Fruit fly (Drosophila melanogaster) whole organism, embryonic: ENCODE results near the gene dbf.

Experiments used
- ATbp ChIP-seq: fragments of 200-800 bp; sonication (Bioruptor generic); optimal IDR thresholded peaks from 2 replicates; lab custom pipeline; 2017; ENCODE audit warnings: missing biosample characterization, mild to moderate bottlenecking, missing genetic modification characterization, missing genetic modification reagents
- Ada2b ChIP-seq: fragments of 200-800 bp; sonication (Bioruptor generic); IDR thresholded peaks from 2 replicates; pipeline ENCODE4 v1.3.6; 2022; ENCODE audit warnings: missing biosample characterization, missing genetic modification characterization
- Awh ChIP-seq: fragments of 200-800 bp; sonication (Bioruptor generic); IDR thresholded peaks from 2 replicates; pipeline ENCODE4, ENCODE4 v1.3.6; 2022; ENCODE audit warnings: missing biosample characterization, missing genetic modification characterization
- CG10209 ChIP-seq: fragments of 200-800 bp; sonication (Bioruptor generic); optimal IDR thresholded peaks from 3 replicates; lab custom pipeline; 2017; ENCODE audit warnings: missing biosample characterization, mild to moderate bottlenecking, missing genetic modification characterization, missing genetic modification reagents
- CG11398 ChIP-seq: fragments of 200-800 bp; sonication (Bioruptor generic); optimal IDR thresholded peaks from 2 replicates; lab custom pipeline; 2016; ENCODE audit warnings: missing biosample characterization, missing genetic modification characterization
- CG17385 ChIP-seq: fragments of 200-800 bp; sonication (Bioruptor generic); optimal IDR thresholded peaks from 3 replicates; lab custom pipeline; 2018; ENCODE audit warnings: missing biosample characterization, mild to moderate bottlenecking, missing genetic modification characterization
- CG17568 ChIP-seq: fragments of 200-800 bp; sonication (Bioruptor generic); optimal IDR thresholded peaks from 2 replicates; lab custom pipeline; 2018; ENCODE audit warnings: missing biosample characterization, mild to moderate bottlenecking, missing genetic modification characterization, moderate library complexity
- CG17829 ChIP-seq: fragments of 200-800 bp; optimal IDR thresholded peaks from 2 replicates; lab custom pipeline; 2019; ENCODE audit warnings: missing biosample characterization, mild to moderate bottlenecking, missing genetic modification characterization, moderate library complexity
- CG18011 ChIP-seq: fragments of 200-800 bp; sonication (Bioruptor generic); optimal IDR thresholded peaks from 2 replicates; lab custom pipeline; 2017; ENCODE audit warnings: missing biosample characterization, missing genetic modification characterization, mild to moderate bottlenecking, moderate library complexity, missing genotype
- CG18619 ChIP-seq: fragments of 200-800 bp; sonication (Bioruptor generic); optimal IDR thresholded peaks from 3 replicates; lab custom pipeline; 2017; ENCODE audit warnings: missing biosample characterization, mild to moderate bottlenecking, missing genetic modification characterization
- CG30403 ChIP-seq: fragments of 200-800 bp; sonication (Bioruptor generic); optimal IDR thresholded peaks from 3 replicates; lab custom pipeline; 2016; ENCODE audit warnings: missing biosample characterization, missing genetic modification characterization
- CG31365 ChIP-seq: fragments of 200-800 bp; sonication (Bioruptor generic); optimal IDR thresholded peaks from 2 replicates; lab custom pipeline; 2018; ENCODE audit warnings: missing biosample characterization, mild to moderate bottlenecking, missing genetic modification characterization
- CG31441 ChIP-seq: fragments of 200-800 bp; sonication (Bioruptor generic); IDR thresholded peaks from 2 replicates; pipeline ENCODE4 v1.3.6; 2022; ENCODE audit warnings: missing biosample characterization, missing genetic modification characterization
- CG3838 ChIP-seq: fragments of 200-800 bp; sonication (Bioruptor generic); optimal IDR thresholded peaks from 3 replicates; lab custom pipeline; 2016; ENCODE audit warnings: missing biosample characterization, missing genetic modification characterization
- CG4282 ChIP-seq: fragments of 200-800 bp; sonication (Bioruptor generic); optimal IDR thresholded peaks from 2 replicates; lab custom pipeline; 2016; ENCODE audit warnings: missing biosample characterization, missing genetic modification characterization
- CG4854 ChIP-seq: fragments of 200-800 bp; sonication (Bioruptor generic); optimal IDR thresholded peaks from 2 replicates; lab custom pipeline; 2016; ENCODE audit warnings: missing biosample characterization, missing genetic modification characterization, inconsistent platforms
- CG6254 ChIP-seq: fragments of 200-800 bp; sonication (Bioruptor generic); optimal IDR thresholded peaks from 3 replicates; lab custom pipeline; 2017; ENCODE audit warnings: mild to moderate bottlenecking, missing biosample characterization, missing genetic modification reagents, missing genetic modification characterization
- CG9727 ChIP-seq: fragments of 200-800 bp; sonication (Bioruptor generic); optimal IDR thresholded peaks from 3 replicates; lab custom pipeline; 2017; ENCODE audit warnings: missing biosample characterization, mild to moderate bottlenecking, missing genetic modification characterization
- Ets97D ChIP-seq: fragments of 200-800 bp; sonication (Bioruptor generic); optimal IDR thresholded peaks from 3 replicates; lab custom pipeline; 2016; ENCODE audit warnings: missing biosample characterization, missing genetic modification characterization
- Gsc ChIP-seq: fragments of 200-800 bp; sonication (Bioruptor generic); IDR thresholded peaks from 2 replicates; pipeline ENCODE4 v1.3.6; 2022; ENCODE audit warnings: missing biosample characterization, missing genetic modification characterization
- H15 ChIP-seq: fragments of 200-800 bp; sonication (Bioruptor generic); IDR thresholded peaks from 3 replicates; pipeline ENCODE4 v1.3.6; 2022; ENCODE audit warnings: missing biosample characterization, missing genetic modification characterization
- Kr ChIP-seq: fragments of 200-800 bp; sonication (Bioruptor generic); optimal IDR thresholded peaks from 2 replicates; lab custom pipeline; 2017; ENCODE audit warnings: missing biosample characterization, mild to moderate bottlenecking, missing genetic modification characterization
- Lhr ChIP-seq: fragments of 200-800 bp; sonication (Bioruptor generic); optimal IDR thresholded peaks from 3 replicates; lab custom pipeline; 2017; ENCODE audit warnings: mild to moderate bottlenecking, missing biosample characterization, missing genetic modification reagents, missing genetic modification characterization
- Lpt ChIP-seq: fragments of >200 bp; optimal IDR thresholded peaks from 2 replicates; lab custom pipeline; 2018; ENCODE audit warnings: missing biosample characterization, missing genetic modification characterization
- PHDP ChIP-seq: fragments of 200-800 bp; sonication (Bioruptor generic); optimal IDR thresholded peaks from 3 replicates; lab custom pipeline; 2018; ENCODE audit warnings: missing biosample characterization, mild to moderate bottlenecking, missing genetic modification characterization, moderate library complexity
- Ravus ChIP-seq: fragments of 200-800 bp; sonication (Bioruptor generic); IDR thresholded peaks from 2 replicates; pipeline ENCODE4 v1.3.6; 2022; ENCODE audit warnings: missing biosample characterization, missing genetic modification characterization
- Spps ChIP-seq: fragments of 200-800 bp; sonication (Bioruptor generic); optimal IDR thresholded peaks from 2 replicates; lab custom pipeline; 2018; ENCODE audit warnings: missing biosample characterization, mild to moderate bottlenecking, missing genetic modification characterization
- Sry-δ ChIP-seq: fragments of 200-800 bp; sonication (Bioruptor generic); optimal IDR thresholded peaks from 2 replicates; lab custom pipeline; 2016; ENCODE audit warnings: missing biosample characterization, missing genetic modification characterization
- al ChIP-seq: fragments of 200-800 bp; sonication (Bioruptor generic); IDR thresholded peaks from 2 replicates; pipeline ENCODE4 v1.3.6; 2022; ENCODE audit warnings: missing biosample characterization, missing genetic modification characterization
- aop ChIP-seq: fragments of 200-800 bp; sonication (Bioruptor generic); IDR thresholded peaks from 2 replicates; pipeline ENCODE4 v1.3.6; 2022; ENCODE audit warnings: missing biosample characterization, missing genetic modification characterization
- ap ChIP-seq: fragments of 200-800 bp; sonication (Bioruptor generic); IDR thresholded peaks from 2 replicates; pipeline ENCODE4 v1.3.6; 2022; ENCODE audit warnings: missing biosample characterization, missing genetic modification characterization
- bab2 ChIP-seq: fragments of 200-800 bp; sonication (Bioruptor generic); optimal IDR thresholded peaks from 2 replicates; lab custom pipeline; 2016; ENCODE audit warnings: missing biosample characterization, missing genetic modification characterization
- corto ChIP-seq: fragments of 200-800 bp; sonication (Bioruptor generic); optimal IDR thresholded peaks from 2 replicates; lab custom pipeline; 2016; ENCODE audit warnings: missing biosample characterization, mild to moderate bottlenecking, missing genetic modification characterization, moderate library complexity
- dmrt11E ChIP-seq: fragments of 200-800 bp; sonication (Bioruptor generic); optimal IDR thresholded peaks from 3 replicates; lab custom pipeline; 2018; ENCODE audit warnings: missing biosample characterization, mild to moderate bottlenecking, missing genetic modification characterization, moderate library complexity
- dmrt99B ChIP-seq: fragments of 200-800 bp; sonication (Bioruptor generic); optimal IDR thresholded peaks from 2 replicates; lab custom pipeline; 2018; ENCODE audit warnings: missing biosample characterization, mild to moderate bottlenecking, missing genetic modification characterization, moderate library complexity
- gcm ChIP-seq: fragments of 200-800 bp; sonication (Bioruptor generic); optimal IDR thresholded peaks from 2 replicates; lab custom pipeline; 2019; ENCODE audit warnings: missing biosample characterization, mild to moderate bottlenecking, missing genetic modification characterization, moderate library complexity
- gem ChIP-seq: fragments of 200-800 bp; sonication (Bioruptor generic); optimal IDR thresholded peaks from 2 replicates; lab custom pipeline; 2019; ENCODE audit warnings: missing biosample characterization, mild to moderate bottlenecking, missing genetic modification characterization, moderate library complexity
- her ChIP-seq: fragments of 200-800 bp; sonication (Bioruptor generic); optimal IDR thresholded peaks from 2 replicates; lab custom pipeline; 2016; ENCODE audit warnings: missing biosample characterization, missing genetic modification characterization
- kay ChIP-seq: fragments of 200-800 bp; sonication (Bioruptor generic); optimal IDR thresholded peaks from 2 replicates; lab custom pipeline; 2016; ENCODE audit warnings: missing biosample characterization, missing genetic modification characterization
- nau ChIP-seq: fragments of 200-800 bp; sonication (Bioruptor generic); optimal IDR thresholded peaks from 3 replicates; lab custom pipeline; 2017; ENCODE audit warnings: missing biosample characterization, mild to moderate bottlenecking, missing genetic modification characterization, missing genetic modification reagents
- pan ChIP-seq, 4 experiments: fragments of >200 bp in 3 of 4; fragments of 200-800 bp in 1 of 4; sonication (Bioruptor generic) in 1 of 4; optimal IDR thresholded peaks in 3 of 4; IDR thresholded peaks in 1 of 4; 2 replicates each; pipeline versions ENCODE4 v1.3.6 to Lab custom; 2017 to 2022; ENCODE audit warnings: missing biosample characterization in 2 of 4, missing genetic modification characterization in 2 of 4, mixed read lengths in 1 of 4
- prd ChIP-seq, 3 experiments: fragments of >200 bp in 2 of 3; fragments of 200-800 bp in 1 of 3; sonication (Bioruptor generic) in 1 of 3; optimal IDR thresholded peaks in 2 of 3; IDR thresholded peaks in 1 of 3; 2 replicates in 2 of 3; 3 replicates in 1 of 3; pipeline versions ENCODE4 v1.3.6 to Lab custom; 2017 to 2022; ENCODE audit warnings: missing biosample characterization in 1 of 3, missing genetic modification characterization in 1 of 3
- pros ChIP-seq: fragments of 200-800 bp; sonication (Bioruptor generic); optimal IDR thresholded peaks from 3 replicates; lab custom pipeline; 2019; ENCODE audit warnings: missing biosample characterization, mild to moderate bottlenecking, missing genetic modification characterization, moderate library complexity
- sens-2 ChIP-seq: fragments of 200-800 bp; sonication (Bioruptor generic); IDR thresholded peaks from 2 replicates; pipeline ENCODE4 v1.3.6; 2022; ENCODE audit warnings: missing biosample characterization, missing genetic modification characterization
- sisA ChIP-seq: fragments of 200-800 bp; sonication (Bioruptor generic); IDR thresholded peaks from 2 replicates; pipeline ENCODE4 v1.3.6; 2022; ENCODE audit warnings: missing biosample characterization, missing genetic modification characterization
- sna ChIP-seq: fragments of 200-800 bp; sonication (Bioruptor generic); IDR thresholded peaks from 2 replicates; pipeline ENCODE4 v1.3.6; 2022; ENCODE audit warnings: missing biosample characterization, missing genetic modification characterization; ENCODE audit not compliant: partially characterized antibody
- toy ChIP-seq: fragments of 200-800 bp; sonication (Bioruptor generic); IDR thresholded peaks from 2 replicates; pipeline ENCODE4 v1.3.6; 2022; ENCODE audit warnings: missing biosample characterization, missing genetic modification characterization
- tx ChIP-seq: fragments of 200-800 bp; sonication (Bioruptor generic); optimal IDR thresholded peaks from 2 replicates; lab custom pipeline; 2016; ENCODE audit warnings: missing biosample characterization, missing genetic modification characterization
- vfl ChIP-seq: fragments of 200-800 bp; sonication (Bioruptor generic); optimal IDR thresholded peaks from 2 replicates; lab custom pipeline; 2016; ENCODE audit warnings: missing biosample characterization, missing genetic modification characterization

dbf gene

dm6 chr2L:10703281-10703680 is 51.9 kb downstream of the dbf start, which contains the start of gene CG6415 (continued):
- TF ChIP-seq bab2 (GFP tag; lab: Kevin White, UChicago), result peak; percentile 73
- TF ChIP-seq CG9727 (GFP tag; lab: Kevin White, UChicago), result peak; percentile 78
- TF ChIP-seq sens-2 (GFP tag; lab: Robert Waterston, UW), result 0 out of 2 replicates have a peak, but pooled peaks have one; percentile 50
- no peak for TF ChIP-seq Lpt (GFP tag; lab: Kevin White, UChicago)
- peak; percentile 42 for TF ChIP-seq Sry-δ
- peak; percentile 1 for TF ChIP-seq Lhr
- 0 out of 2 replicates have a peak, but pooled peaks have one; percentile 39 for TF ChIP-seq Gsc (GFP tag; lab: Robert Waterston, UW)
- peak; percentile 80 for TF ChIP-seq CG17829 (tag; lab: Kevin White, UChicago)
- peak; percentile 76 for TF ChIP-seq her
- peak; percentile 46; the same call in 1 of the 2 replicates for TF ChIP-seq Ada2b (GFP tag; lab: Robert Waterston, UW)
- peak; percentile 20 for TF ChIP-seq CG6254 (GFP tag; lab: Kevin White, UChicago)
- TF ChIP-seq corto (GFP tag; lab: Kevin White, UChicago), result no peak
- peak; percentile 61 for TF ChIP-seq CG17568 (GFP tag; lab: Kevin White, UChicago)
- no peak for TF ChIP-seq prd (optimal IDR thresholded peaks at IDR 0.05; lab: Kevin White, UChicago)
- peak; percentile 89 for TF ChIP-seq prd (GFP tag; IDR thresholded peaks at IDR 0.05; lab: Robert Waterston, UW)
- TF ChIP-seq dmrt99B (tag; lab: Kevin White, UChicago), result peak; percentile 80
- peak; percentile 15 for TF ChIP-seq tx
- peak; percentile 32; the same call in 1 of the 2 replicates for TF ChIP-seq al (GFP tag; lab: Robert Waterston, UW)
- peak; percentile 4; the same call in 1 of the 2 replicates for TF ChIP-seq Ravus (GFP tag; lab: Robert Waterston, UW)
- TF ChIP-seq CG30403 (GFP tag; lab: Kevin White, UChicago), result peak; percentile 69
- no peak for TF ChIP-seq vfl
- TF ChIP-seq CG3838 (GFP tag; lab: Kevin White, UChicago), result no peak
- no peak for TF ChIP-seq CG31365 (tag; lab: Kevin White, UChicago)
- peak; percentile 11 for TF ChIP-seq kay (GFP tag; lab: Kevin White, UChicago)
- TF ChIP-seq CG10209 (GFP tag; lab: Kevin White, UChicago), result peak; percentile 66
- TF ChIP-seq sisA (GFP tag; lab: Robert Waterston, UW), result peak; percentile 48
- TF ChIP-seq CG4282 (GFP tag; lab: Kevin White, UChicago), result no peak
- peak; percentile 20 for TF ChIP-seq CG4854 (GFP tag; lab: Kevin White, UChicago)
- peak; percentile 32 for TF ChIP-seq Spps (tag; lab: Kevin White, UChicago)
- TF ChIP-seq gcm (GFP tag; lab: Kevin White, UChicago), result no peak
- TF ChIP-seq Ets97D (GFP tag; lab: Kevin White, UChicago), result peak; percentile 30
- TF ChIP-seq nau (GFP tag; lab: Kevin White, UChicago), result peak; percentile 31
- TF ChIP-seq toy (GFP tag; lab: Robert Waterston, UW), result 0 out of 2 replicates have a peak, but pooled peaks have one; percentile 30
- no peak for TF ChIP-seq pros (GFP tag; lab: Kevin White, UChicago)
- TF ChIP-seq sna, result no peak
- TF ChIP-seq CG18011, result peak; percentile 11
- TF ChIP-seq CG17385 (GFP tag; lab: Kevin White, UChicago), result peak; percentile 63
- peak; percentile 42 for TF ChIP-seq CG11398 (GFP tag; lab: Kevin White, UChicago)
- TF ChIP-seq Kr (GFP tag; lab: Kevin White, UChicago), result no peak
- TF ChIP-seq pan (optimal IDR thresholded peaks at IDR 0.05; lab: Kevin White, UChicago), result no peak
- peak in 1 of 2 experiments; percentile 78 for TF ChIP-seq pan (GFP tag; optimal IDR thresholded peaks at IDR 0.05 in 1 of 2, IDR thresholded peaks at IDR 0.05 in 1 of 2)
- TF ChIP-seq dmrt11E, result peak; percentile 80
- TF ChIP-seq ATbp, result peak; percentile 71
- peak; percentile 87 for TF ChIP-seq gem
- peak; percentile 50 for TF ChIP-seq CG18619 (GFP tag; lab: Kevin White, UChicago)
- TF ChIP-seq ap, result 0 out of 2 replicates have a peak, but pooled peaks have one; percentile 45
- 0 out of 2 replicates have a peak, but pooled peaks have one; percentile 38 for TF ChIP-seq aop (GFP tag; lab: Robert Waterston, UW)
- TF ChIP-seq H15 (GFP tag; lab: Robert Waterston, UW), result peak; percentile 72; the same call in 2 of the 3 replicates
- TF ChIP-seq Awh (GFP tag; lab: Robert Waterston, UW), result peak; percentile 76
- peak; percentile 80 for TF ChIP-seq PHDP (tag; lab: Kevin White, UChicago)
- peak; percentile 76 for TF ChIP-seq CG31441 (GFP tag; lab: Robert Waterston, UW)
